Fruit fly (Drosophila melanogaster) whole organism, pupa: ENCODE results near the gene CG46339.

Experiments
- CG10348 ChIP-seq: fragments of 200-800 bp; sonication (Bioruptor generic); IDR thresholded peaks from 2 replicates; pipeline ENCODE4 v1.3.6; 2022; ENCODE audit warnings: missing biosample characterization, missing genetic modification characterization
- CG12605 ChIP-seq: fragments of 200-800 bp; sonication (Bioruptor generic); IDR thresholded peaks from 2 replicates; pipeline ENCODE4 v1.3.6; 2022; ENCODE audit warnings: missing biosample characterization, missing genetic modification characterization
- CG13204 ChIP-seq: fragments of 200-800 bp; sonication (Bioruptor generic); optimal IDR thresholded peaks from 2 replicates; lab custom pipeline; 2018; ENCODE audit warnings: missing biosample characterization, mild to moderate bottlenecking, missing genetic modification characterization, moderate library complexity
- CG14655 ChIP-seq: fragments of 200-800 bp; sonication (Bioruptor generic); optimal IDR thresholded peaks from 3 replicates; lab custom pipeline; 2017; ENCODE audit warnings: mild to moderate bottlenecking, missing biosample characterization, missing genetic modification reagents, missing genetic modification characterization
- CG15710 ChIP-seq: fragments of 200-800 bp; sonication (Bioruptor generic); optimal IDR thresholded peaks from 2 replicates; lab custom pipeline; 2018; ENCODE audit warnings: missing biosample characterization, mild to moderate bottlenecking, missing genetic modification characterization, moderate library complexity
- CG17806 ChIP-seq: fragments of 200-800 bp; sonication (Bioruptor generic); optimal IDR thresholded peaks from 2 replicates; lab custom pipeline; 2018; ENCODE audit warnings: missing biosample characterization, mild to moderate bottlenecking, missing genetic modification characterization, moderate library complexity
- CG32121 ChIP-seq: fragments of 200-800 bp; sonication (Bioruptor generic); IDR thresholded peaks from 2 replicates; pipeline ENCODE4 v1.3.6; 2022; ENCODE audit warnings: missing biosample characterization, missing genetic modification characterization
- CG34367 ChIP-seq: fragments of 200-800 bp; sonication (Bioruptor generic); optimal IDR thresholded peaks from 2 replicates; lab custom pipeline; 2018; ENCODE audit warnings: missing biosample characterization, mild to moderate bottlenecking, missing genetic modification characterization
- CG4496 ChIP-seq: fragments of 200-800 bp; sonication (Bioruptor generic); IDR thresholded peaks from 3 replicates; pipeline ENCODE4 v1.3.6; 2022; ENCODE audit warnings: missing biosample characterization, missing genetic modification characterization
- CG8159 ChIP-seq: fragments of 200-800 bp; sonication (Bioruptor generic); optimal IDR thresholded peaks from 3 replicates; lab custom pipeline; 2018; ENCODE audit warnings: missing biosample characterization, mild to moderate bottlenecking, missing genetic modification characterization, moderate library complexity
- CG8301 ChIP-seq: fragments of 200-800 bp; sonication (Bioruptor generic); optimal IDR thresholded peaks from 2 replicates; lab custom pipeline; 2018; ENCODE audit warnings: missing biosample characterization, mild to moderate bottlenecking, missing genetic modification characterization
- CG9948 ChIP-seq: fragments of 200-800 bp; sonication (Bioruptor generic); optimal IDR thresholded peaks from 2 replicates; lab custom pipeline; 2018; ENCODE audit warnings: missing biosample characterization, mild to moderate bottlenecking, missing genetic modification characterization, moderate library complexity
- D1 ChIP-seq: fragments of 200-800 bp; sonication (Bioruptor generic); optimal IDR thresholded peaks from 2 replicates; lab custom pipeline; 2018; ENCODE audit warnings: missing biosample characterization, mild to moderate bottlenecking, missing genetic modification characterization, moderate library complexity
- EcR ChIP-seq: fragments of 200-800 bp; sonication (Bioruptor generic); optimal IDR thresholded peaks from 3 replicates; lab custom pipeline; 2019; ENCODE audit warnings: missing biosample characterization, missing genetic modification characterization, mild to moderate bottlenecking, moderate library complexity, missing genetic modification reagents
- Ets98B ChIP-seq: fragments of 200-800 bp; sonication (Bioruptor generic); IDR thresholded peaks from 2 replicates; pipeline ENCODE4 v1.3.6; 2022; ENCODE audit warnings: missing biosample characterization, missing genetic modification characterization
- Pif1A ChIP-seq: fragments of 200-800 bp; sonication (Bioruptor generic); optimal IDR thresholded peaks from 3 replicates; lab custom pipeline; 2016; ENCODE audit warnings: missing biosample characterization, missing genetic modification characterization
- Pif1B ChIP-seq: fragments of 200-800 bp; sonication (Bioruptor generic); optimal IDR thresholded peaks from 3 replicates; lab custom pipeline; 2016; ENCODE audit warnings: missing biosample characterization, missing genetic modification characterization
- Snoo ChIP-seq: fragments of 200-800 bp; sonication (Bioruptor generic); optimal IDR thresholded peaks from 3 replicates; lab custom pipeline; 2017; ENCODE audit warnings: missing biosample characterization, mild to moderate bottlenecking, missing genetic modification characterization, inconsistent platforms
- fd96Ca ChIP-seq: fragments of 200-800 bp; sonication (Bioruptor generic); IDR thresholded peaks from 3 replicates; pipeline ENCODE4 v1.3.6; 2022; ENCODE audit warnings: missing biosample characterization, missing genetic modification characterization
- gl ChIP-seq: fragments of 200-800 bp; sonication (Bioruptor generic); optimal IDR thresholded peaks from 2 replicates; lab custom pipeline; 2018; ENCODE audit warnings: missing biosample characterization, mild to moderate bottlenecking, missing genetic modification characterization
- rn ChIP-seq: fragments of 200-800 bp; sonication (Bioruptor generic); IDR thresholded peaks from 2 replicates; pipeline ENCODE4 v1.3.6; 2022; ENCODE audit warnings: missing biosample characterization, missing genetic modification characterization

Gene CG46339

DNA sequence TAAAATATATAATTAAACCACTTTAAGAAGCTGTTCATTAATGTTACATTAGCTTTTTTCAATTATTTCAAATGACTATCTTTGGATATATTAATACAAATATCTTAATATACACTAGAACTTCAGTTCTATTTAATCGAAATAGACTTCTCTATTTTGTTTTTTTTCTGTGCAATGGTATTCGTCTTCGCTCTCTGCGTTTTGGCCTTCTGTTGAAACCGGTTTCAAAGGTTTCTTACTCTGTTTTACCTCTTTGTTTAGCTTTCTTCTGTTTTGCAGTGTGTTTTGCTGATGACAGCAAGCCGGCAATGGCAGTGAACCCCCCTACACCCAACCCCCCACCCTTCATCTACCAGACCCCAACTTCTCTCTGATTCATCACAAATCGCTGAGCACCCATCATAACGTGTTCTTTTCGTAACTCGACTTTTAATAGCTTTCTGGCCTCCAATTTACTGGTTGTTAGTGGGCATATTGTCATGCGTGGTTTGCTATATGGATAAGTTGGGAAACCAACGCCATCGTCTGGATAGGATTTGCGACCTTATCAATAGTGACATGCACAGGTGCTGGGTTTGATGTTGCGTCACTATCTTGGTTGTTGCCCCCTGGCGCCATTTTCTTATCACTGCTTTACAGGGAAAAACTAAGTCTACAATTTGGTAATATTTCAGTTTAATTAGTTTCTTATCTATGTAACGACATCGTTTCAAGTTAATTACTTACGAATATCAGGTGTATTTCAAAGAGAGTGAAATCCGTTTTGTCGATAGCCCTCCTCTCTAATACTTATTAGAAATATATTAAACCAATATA, 53.5 kb downstream of the CG46339 start:
- TF ChIP-seq CG8301 (tag; lab: Kevin White, UChicago) (no peak), Ets98B (GFP tag; lab: Robert Waterston, UW) (no peak), EcR (peak; percentile 92), fd96Ca (peak; percentile 64; the same call in 1 of the 3 replicates), CG4496 (0 out of 3 replicates have a peak, but pooled peaks have one; percentile 40), Pif1B (no peak), CG34367 (tag; lab: Kevin White, UChicago) (peak; percentile 0), CG9948 (tag; lab: Kevin White, UChicago) (peak; percentile 51), CG15710 (tag; lab: Kevin White, UChicago) (peak; percentile 38), gl (tag; lab: Kevin White, UChicago) (peak; percentile 21)

DNA sequence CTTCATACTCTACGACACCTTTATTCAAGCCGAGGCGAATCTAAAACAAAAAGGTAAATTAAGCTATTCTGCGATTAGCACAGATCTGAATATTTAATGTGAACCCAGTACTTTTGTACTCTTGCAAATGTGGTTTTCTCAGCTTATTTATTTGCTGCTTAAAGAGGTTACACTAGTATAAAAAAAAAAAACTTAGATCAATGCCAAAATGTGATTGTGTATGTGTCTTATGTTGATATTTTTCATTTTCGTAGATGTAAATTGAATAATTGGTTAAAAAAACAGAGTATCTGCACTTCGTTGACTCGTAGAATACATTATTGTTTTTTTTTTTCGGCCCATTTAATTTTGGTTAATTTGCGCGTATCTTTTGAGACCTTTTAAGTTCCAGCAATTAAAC, 54.2 kb downstream of the CG46339 start:
- no peak for TF ChIP-seq CG8301 (tag; lab: Kevin White, UChicago)
- TF ChIP-seq Pif1A (GFP tag; lab: Kevin White, UChicago): no peak
- TF ChIP-seq Ets98B (GFP tag; lab: Robert Waterston, UW): no peak
- TF ChIP-seq EcR: no peak
- TF ChIP-seq CG9948 (tag; lab: Kevin White, UChicago): no peak
- TF ChIP-seq Snoo (tag; lab: Kevin White, UChicago): no peak
- no peak for TF ChIP-seq CG34367 (tag; lab: Kevin White, UChicago)
- no peak for TF ChIP-seq CG4496
- no peak for TF ChIP-seq CG32121 (GFP tag; lab: Robert Waterston, UW)
- TF ChIP-seq gl (tag; lab: Kevin White, UChicago): no peak
- TF ChIP-seq CG8159 (tag; lab: Kevin White, UChicago): no peak
- no peak for TF ChIP-seq CG12605 (GFP tag; lab: Robert Waterston, UW)
- no peak for TF ChIP-seq Pif1B
- TF ChIP-seq CG17806: no peak

DNA sequence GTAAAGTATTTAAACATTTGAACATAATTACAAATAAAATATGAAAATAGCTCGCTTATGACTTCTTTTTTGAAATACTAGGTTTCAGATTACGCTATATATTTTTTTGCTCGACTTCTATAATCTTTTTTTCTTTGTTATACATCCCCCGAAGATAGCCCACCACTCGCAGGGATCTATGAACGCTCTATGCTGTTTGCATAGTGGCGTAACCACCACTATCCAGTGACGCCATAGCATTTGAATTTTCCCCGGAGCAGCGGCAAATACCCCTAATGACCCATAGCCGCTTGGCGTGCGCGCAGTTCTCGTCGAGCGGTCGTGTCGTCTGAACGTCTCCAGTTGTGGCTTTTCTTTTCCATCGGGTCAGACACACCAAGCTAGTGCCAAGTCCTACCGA, 62.7 kb downstream of the CG46339 start, which contains the start of the genes CG14253 and CG46313:
TSS of gene CG14253 (plus strand) at position 301 of the 400 bp plus-strand sequence.
TSS of gene CG46313 (plus strand) at position 301 of the 400 bp plus-strand sequence.
- TF ChIP-seq CG32121 (GFP tag; lab: Robert Waterston, UW) (no peak), CG17806 (no peak), D1 (no peak), CG34367 (tag; lab: Kevin White, UChicago) (no peak), rn (GFP tag; lab: Robert Waterston, UW) (no peak), CG12605 (GFP tag; lab: Robert Waterston, UW) (no peak), CG9948 (tag; lab: Kevin White, UChicago) (no peak), CG14655 (GFP tag; lab: Kevin White, UChicago) (no peak)
- TF ChIP-seq, all 21 proteins: peak for 0

DNA sequence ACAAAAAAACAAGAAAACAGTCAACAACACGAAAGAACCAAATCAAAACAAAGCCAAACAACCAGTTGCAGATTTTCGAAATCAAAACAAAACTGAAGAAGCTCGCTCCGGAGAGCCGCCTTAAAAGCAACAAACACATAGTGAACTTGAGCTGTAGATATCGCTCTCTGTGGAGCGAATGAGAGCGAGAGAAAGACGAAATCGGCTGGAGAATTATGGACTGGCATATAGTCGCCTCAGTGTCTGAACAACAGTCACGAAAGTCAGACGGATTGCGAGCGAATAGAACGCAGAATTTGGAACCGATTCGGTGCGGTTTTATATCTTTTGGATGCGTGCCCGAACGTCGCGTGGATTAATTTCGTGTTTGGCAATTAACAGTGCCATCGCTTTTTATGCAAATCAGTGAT, 64.7 kb downstream of the CG46339 start:
- TF ChIP-seq CG32121 (GFP tag; lab: Robert Waterston, UW) (0 out of 2 replicates have a peak, but pooled peaks have one; percentile 17), Ets98B (GFP tag; lab: Robert Waterston, UW) (peak; percentile 30; the same call in 1 of the 2 replicates), CG13204 (no peak), EcR (peak; percentile 65), D1 (no peak), Snoo (tag; lab: Kevin White, UChicago) (no peak), Pif1A (GFP tag; lab: Kevin White, UChicago) (no peak), CG12605 (GFP tag; lab: Robert Waterston, UW) (peak; percentile 59), CG10348 (no peak)

DNA sequence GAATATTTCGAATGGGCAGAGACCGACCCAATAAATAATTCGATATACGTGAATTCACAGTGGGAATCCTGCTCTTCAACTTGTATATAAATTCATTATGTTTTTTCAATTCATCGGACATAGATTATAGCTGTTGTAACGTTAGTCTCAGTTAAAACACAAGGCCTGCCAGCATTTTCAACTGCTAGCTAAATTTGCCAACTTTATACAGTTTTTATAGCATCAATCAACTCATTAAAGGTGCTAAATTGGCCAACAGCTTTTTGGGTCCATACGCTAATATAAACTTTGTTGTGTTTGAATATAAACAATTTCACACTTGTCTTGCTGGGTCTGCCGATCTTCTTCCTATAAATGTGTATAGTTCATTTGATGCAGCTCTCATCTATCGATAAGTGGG, 66.5 kb downstream of the CG46339 start:
- TF ChIP-seq Pif1A (GFP tag; lab: Kevin White, UChicago) (no peak), Snoo (tag; lab: Kevin White, UChicago) (no peak), CG15710 (tag; lab: Kevin White, UChicago) (no peak), CG8159 (tag; lab: Kevin White, UChicago) (no peak), CG8301 (tag; lab: Kevin White, UChicago) (no peak), CG32121 (GFP tag; lab: Robert Waterston, UW) (no peak), D1 (no peak), Pif1B (no peak), CG9948 (tag; lab: Kevin White, UChicago) (no peak), rn (GFP tag; lab: Robert Waterston, UW) (no peak), fd96Ca (no peak), EcR (no peak)

DNA sequence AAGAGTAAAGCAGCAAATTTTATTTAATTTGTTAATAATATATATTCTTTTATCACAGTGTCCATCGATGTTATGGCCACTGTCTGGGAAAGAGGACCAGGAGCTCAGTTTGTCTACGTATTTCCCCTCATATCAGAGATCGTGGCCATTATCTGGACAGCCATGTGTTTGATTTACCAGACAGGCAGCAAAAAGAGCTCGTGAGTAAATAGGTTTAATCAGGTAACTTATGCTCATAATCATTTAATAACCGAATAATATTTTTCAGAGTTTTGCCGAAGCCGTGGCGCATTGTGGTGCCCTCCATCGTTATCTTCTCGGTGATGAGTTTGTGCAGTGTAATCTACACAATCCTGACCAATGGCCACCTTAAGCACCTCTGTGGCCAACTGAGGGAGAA, 68.9 kb downstream of the CG46339 start:
- TF ChIP-seq D1: no peak
- no peak for TF ChIP-seq CG4496
- no peak for TF ChIP-seq fd96Ca

DNA sequence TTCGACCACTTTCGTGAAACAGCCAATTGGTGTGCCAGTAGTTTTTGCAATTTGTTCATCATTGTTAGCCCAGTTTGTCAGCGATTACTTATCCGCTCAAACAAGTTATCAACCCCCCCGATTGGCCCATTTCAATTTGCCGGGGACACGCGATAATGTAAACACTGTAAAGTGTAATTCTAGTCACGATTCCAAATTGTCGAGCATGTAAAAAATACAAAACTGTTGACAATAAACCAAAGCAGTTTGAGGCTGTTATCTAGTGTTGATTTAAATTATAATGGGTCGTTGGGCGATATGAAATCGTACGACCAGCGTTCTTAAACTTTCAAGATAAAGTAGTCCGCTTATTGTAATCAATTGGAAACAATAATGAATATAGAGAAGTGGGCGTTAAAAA, 71.9 kb downstream of the CG46339 start:
- no peak for TF ChIP-seq EcR
- TF ChIP-seq CG8301 (tag; lab: Kevin White, UChicago): no peak
- no peak for TF ChIP-seq CG8159 (tag; lab: Kevin White, UChicago)
- no peak for TF ChIP-seq CG32121 (GFP tag; lab: Robert Waterston, UW)
- no peak for TF ChIP-seq fd96Ca
- no peak for TF ChIP-seq D1
- no peak for TF ChIP-seq Pif1A (GFP tag; lab: Kevin White, UChicago)
- TF ChIP-seq gl (tag; lab: Kevin White, UChicago): no peak
- no peak for TF ChIP-seq CG15710 (tag; lab: Kevin White, UChicago)
- no peak for TF ChIP-seq CG9948 (tag; lab: Kevin White, UChicago)
- TF ChIP-seq CG4496: no peak
- no peak for TF ChIP-seq CG12605 (GFP tag; lab: Robert Waterston, UW)
- TF ChIP-seq CG34367 (tag; lab: Kevin White, UChicago): no peak
- TF ChIP-seq Snoo (tag; lab: Kevin White, UChicago): no peak
- TF ChIP-seq CG17806: no peak
